Worm (Caenorhabditis elegans) whole organism, early embryonic: ENCODE data around the gene ints-11.

Experiments used
- B0310.2 ChIP-seq: sonication (generic microtip); optimal IDR thresholded peaks from 2 replicates; lab custom pipeline; 2016; ENCODE audit warnings: mild to moderate bottlenecking, missing genetic modification characterization, missing compliant biosample characterization
- F13C5.2 ChIP-seq: sonication (generic microtip); optimal IDR thresholded peaks from 2 replicates; lab custom pipeline; 2017; ENCODE audit warnings: mild to moderate bottlenecking, missing genetic modification characterization, inconsistent platforms, missing compliant biosample characterization
- aly-1 ChIP-seq: sonication (generic microtip); optimal IDR thresholded peaks from 2 replicates; lab custom pipeline; 2016; ENCODE audit warnings: missing genetic modification characterization, missing compliant biosample characterization
- ama-1 ChIP-seq: fragments of 150-350 bp; optimal IDR thresholded peaks from 2 replicates; lab custom pipeline; 2014
- ceh-13 ChIP-seq: fragments of 200-800 bp; sonication (Bioruptor generic); optimal IDR thresholded peaks from 2 replicates; lab custom pipeline; 2018; ENCODE audit warnings: mild to moderate bottlenecking, missing genetic modification characterization, missing compliant biosample characterization
- ceh-36 ChIP-seq: sonication (generic microtip); optimal IDR thresholded peaks from 2 replicates; lab custom pipeline; 2016; ENCODE audit warnings: missing genetic modification characterization, inconsistent platforms, missing compliant biosample characterization
- ets-7 ChIP-seq: sonication (generic microtip); optimal IDR thresholded peaks from 2 replicates; lab custom pipeline; 2016; ENCODE audit warnings: missing genotype, missing genetic modification characterization, missing compliant biosample characterization
- flt-1 ChIP-seq: fragments of 200-800 bp; sonication (Bioruptor generic); IDR thresholded peaks from 2 replicates; pipeline ENCODE4 v1.3.6; 2022; ENCODE audit warnings: missing genetic modification characterization, missing compliant biosample characterization
- hmbx-1 ChIP-seq: sonication (generic microtip); optimal IDR thresholded peaks from 2 replicates; lab custom pipeline; 2016; ENCODE audit warnings: mild to moderate bottlenecking, missing genetic modification characterization, missing compliant biosample characterization
- hmg-4 ChIP-seq: fragments of 200-800 bp; sonication (Bioruptor generic); optimal IDR thresholded peaks from 2 replicates; lab custom pipeline; 2018; ENCODE audit warnings: mild to moderate bottlenecking, missing genetic modification characterization, missing compliant biosample characterization
- hnd-1 ChIP-seq: sonication (generic microtip); optimal IDR thresholded peaks from 2 replicates; lab custom pipeline; 2016; ENCODE audit warnings: missing genetic modification characterization, missing compliant biosample characterization
- pes-1 ChIP-seq: fragments of 200-800 bp; sonication (Bioruptor generic); IDR thresholded peaks from 2 replicates; pipeline ENCODE4 v1.3.6; 2022; ENCODE audit warnings: missing genetic modification reagents, missing genetic modification characterization, missing compliant biosample characterization
- scrt-1 ChIP-seq: fragments of 200-800 bp; sonication (Bioruptor generic); IDR thresholded peaks from 2 replicates; pipeline ENCODE4 v1.3.6; 2022; ENCODE audit warnings: missing genetic modification characterization, missing compliant biosample characterization
- sea-1 ChIP-seq: fragments of 200-800 bp; sonication (Bioruptor generic); conservative IDR thresholded peaks from 2 replicates; pipeline ENCODE4 v1.3.6; 2022; ENCODE audit warnings: missing genetic modification characterization, missing compliant biosample characterization
- tbx-11 ChIP-seq: fragments of 200-800 bp; sonication (Bioruptor generic); IDR thresholded peaks from 2 replicates; pipeline ENCODE4 v1.3.6; 2022; ENCODE audit warnings: missing genetic modification characterization, missing compliant biosample characterization
- tbx-37 ChIP-seq: fragments of 200-800 bp; sonication (Bioruptor generic); conservative IDR thresholded peaks from 2 replicates; pipeline ENCODE4 v1.3.6; 2022; ENCODE audit warnings: missing genetic modification reagents, missing genetic modification characterization, missing compliant biosample characterization
- tra-4 ChIP-seq: sonication (generic microtip); optimal IDR thresholded peaks from 2 replicates; lab custom pipeline; 2017; ENCODE audit warnings: missing genetic modification characterization, missing compliant biosample characterization

ints-11 gene

DNA sequence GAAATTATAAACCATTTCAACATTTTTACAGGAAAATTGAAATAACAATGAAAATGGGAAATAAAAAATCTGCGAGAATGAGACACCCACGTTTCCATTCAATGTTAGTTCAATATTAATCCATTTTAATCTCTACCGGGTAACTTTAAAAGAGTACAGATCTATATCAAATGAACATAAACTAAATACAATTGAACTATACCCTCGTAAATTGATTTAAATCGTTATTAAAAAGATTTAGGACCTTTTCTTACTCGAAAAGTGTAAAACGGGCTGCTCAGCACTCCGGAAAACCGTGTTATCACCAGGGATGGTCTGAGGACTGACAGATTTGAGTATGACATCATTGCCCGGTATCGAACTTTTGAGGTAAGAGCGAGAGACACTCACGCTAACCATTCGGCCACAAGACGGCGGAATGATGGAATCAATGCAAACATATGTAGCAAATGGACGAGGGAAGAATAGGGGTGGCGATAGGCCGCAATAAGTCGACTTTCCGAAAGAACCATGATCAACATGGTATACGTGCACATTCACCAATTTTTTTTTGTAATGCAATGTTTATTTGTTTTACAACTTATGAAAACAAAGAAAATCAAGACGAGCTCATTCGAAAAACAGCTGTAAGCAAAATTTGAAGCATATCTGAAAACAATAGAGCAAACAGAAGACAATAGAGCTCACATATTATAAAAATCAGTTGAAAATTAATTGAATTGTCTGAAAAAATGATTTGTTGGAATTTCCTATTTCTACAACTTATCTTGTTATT, 36.2 kb downstream of the ints-11 start, which contains the start of the genes chst-1 and C41C4.9:
chst-1 (minus strand) TSS at position 51 of the 775 bp plus-strand sequence.
C41C4.9 (plus strand) TSS at position 725 of the 775 bp plus-strand sequence.
- TF ChIP-seq ama-1 (lab: Kevin White, UChicago) (no peak), ceh-13 (GFP tag; lab: Kevin White, UChicago) (peak; percentile 91), hmg-4 (GFP tag; lab: Kevin White, UChicago) (peak; percentile 98), pes-1 (GFP tag; lab: Robert Waterston, UW) (no peak; the same call in 1 of the 2 replicates), tra-4 (peak; percentile 80), aly-1 (tag; lab: Kevin White, UChicago) (peak; percentile 94), ceh-36 (tag; lab: Kevin White, UChicago) (peak; percentile 94), ets-7 (tag; lab: Kevin White, UChicago) (peak; percentile 92), sea-1 (GFP tag; lab: Robert Waterston, UW) (peak; percentile 96), scrt-1 (GFP tag; lab: Robert Waterston, UW) (peak; percentile 94), hmbx-1 (tag; lab: Kevin White, UChicago) (peak; percentile 79), tbx-11 (GFP tag; lab: Robert Waterston, UW) (peak; percentile 95), F13C5.2 (tag; lab: Kevin White, UChicago) (peak; percentile 92), tbx-37 (GFP tag; lab: Robert Waterston, UW) (peak; percentile 90), hnd-1 (tag; lab: Kevin White, UChicago) (peak; percentile 88), B0310.2 (tag; lab: Kevin White, UChicago) (peak; percentile 92), flt-1 (GFP tag; lab: Robert Waterston, UW) (peak; percentile 96)

ce11 chrII:8104998-8105397, 38.3 kb downstream of the ints-11 start, which contains the start of gene sfxn-5:
TSS of gene sfxn-5 (minus strand) at chrII:8105052.
- no peak for TF ChIP-seq ama-1 (lab: Kevin White, UChicago)
- TF ChIP-seq hmbx-1 (tag; lab: Kevin White, UChicago): no peak
- TF ChIP-seq pes-1 (GFP tag; lab: Robert Waterston, UW): no peak
- TF ChIP-seq hnd-1 (tag; lab: Kevin White, UChicago): no peak
- no peak for TF ChIP-seq tra-4
- no peak for TF ChIP-seq tbx-11 (GFP tag; lab: Robert Waterston, UW)
- TF ChIP-seq aly-1 (tag; lab: Kevin White, UChicago): no peak
- no peak for TF ChIP-seq flt-1 (GFP tag; lab: Robert Waterston, UW)
- no peak for TF ChIP-seq ets-7 (tag; lab: Kevin White, UChicago)
- TF ChIP-seq ceh-13 (GFP tag; lab: Kevin White, UChicago): no peak
- TF ChIP-seq F13C5.2 (tag; lab: Kevin White, UChicago): no peak

DNA sequence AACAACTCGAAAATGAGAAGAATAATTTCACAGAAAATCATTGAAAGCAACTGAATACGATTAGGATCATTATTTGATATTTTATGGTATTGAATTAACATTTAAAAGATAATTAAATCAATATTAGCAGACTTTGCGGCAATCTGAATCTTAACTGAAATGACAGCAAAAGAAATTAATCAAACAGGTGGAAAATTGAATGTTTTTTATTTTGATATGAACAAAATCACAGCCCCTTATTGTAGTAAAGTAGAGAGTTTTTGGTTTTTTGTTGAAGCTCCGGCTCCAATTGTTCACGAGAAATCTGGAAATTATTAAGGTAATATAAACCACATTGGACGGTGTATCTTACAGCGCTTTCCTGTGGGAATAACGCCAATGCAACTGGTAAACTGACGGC, 41.2 kb downstream of the ints-11 start, which contains the start of gene sre-2:
sre-2 (minus strand) TSS at position 101 of the 400 bp plus-strand sequence.
- TF ChIP-seq pes-1 (GFP tag; lab: Robert Waterston, UW) (no peak), ceh-13 (GFP tag; lab: Kevin White, UChicago) (no peak), tbx-37 (GFP tag; lab: Robert Waterston, UW) (no peak), F13C5.2 (tag; lab: Kevin White, UChicago) (no peak), scrt-1 (GFP tag; lab: Robert Waterston, UW) (no peak), B0310.2 (tag; lab: Kevin White, UChicago) (no peak), flt-1 (GFP tag; lab: Robert Waterston, UW) (no peak), sea-1 (GFP tag; lab: Robert Waterston, UW) (no peak), hnd-1 (tag; lab: Kevin White, UChicago) (no peak), hmbx-1 (tag; lab: Kevin White, UChicago) (no peak), tra-4 (no peak), ets-7 (tag; lab: Kevin White, UChicago) (no peak), hmg-4 (GFP tag; lab: Kevin White, UChicago) (no peak), ceh-36 (tag; lab: Kevin White, UChicago) (no peak), tbx-11 (GFP tag; lab: Robert Waterston, UW) (no peak), aly-1 (tag; lab: Kevin White, UChicago) (no peak), ama-1 (lab: Kevin White, UChicago) (no peak)

ce11 chrII:8099212-8099784, 44.0 kb downstream of the ints-11 start:
- TF ChIP-seq aly-1 (tag; lab: Kevin White, UChicago): no peak
- no peak for TF ChIP-seq tbx-37 (GFP tag; lab: Robert Waterston, UW)
- no peak for TF ChIP-seq hmbx-1 (tag; lab: Kevin White, UChicago)
- TF ChIP-seq ceh-36 (tag; lab: Kevin White, UChicago): no peak
- no peak for TF ChIP-seq hmg-4 (GFP tag; lab: Kevin White, UChicago)

- no peak for TF ChIP-seq pes-1 (GFP tag; lab: Robert Waterston, UW)
- no peak for TF ChIP-seq hnd-1 (tag; lab: Kevin White, UChicago)
- no peak for TF ChIP-seq hmbx-1 (tag; lab: Kevin White, UChicago)
- TF ChIP-seq aly-1 (tag; lab: Kevin White, UChicago): no peak
- no peak for TF ChIP-seq ama-1 (lab: Kevin White, UChicago)
- TF ChIP-seq ceh-36 (tag; lab: Kevin White, UChicago): no peak
- no peak for TF ChIP-seq scrt-1 (GFP tag; lab: Robert Waterston, UW)
- no peak for TF ChIP-seq ceh-13 (GFP tag; lab: Kevin White, UChicago)
Measured at ce11 chrII:8093914-8094313, 49.4 kb downstream of the ints-11 start.

DNA sequence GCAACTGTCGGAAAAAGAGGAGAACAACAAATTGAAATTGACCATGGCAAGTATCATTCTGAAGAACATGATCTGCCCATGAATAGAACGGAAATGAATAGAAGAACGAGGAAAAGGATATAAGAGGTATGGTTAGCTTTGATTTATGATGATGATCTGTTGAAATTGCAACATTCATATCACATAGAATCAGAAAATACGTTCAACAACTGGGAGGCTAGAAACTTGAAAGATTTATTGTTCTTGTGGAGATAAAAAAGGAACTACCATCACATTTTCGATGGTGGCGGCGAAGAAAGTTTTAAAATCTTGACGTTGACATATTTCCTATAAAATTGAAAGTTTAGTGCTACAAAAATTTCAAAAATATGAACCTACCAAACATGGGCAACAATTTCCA, 50.0 kb downstream of the ints-11 start:
- TF ChIP-seq ceh-36 (tag; lab: Kevin White, UChicago): no peak
- TF ChIP-seq tbx-37 (GFP tag; lab: Robert Waterston, UW): no peak
- TF ChIP-seq hmbx-1 (tag; lab: Kevin White, UChicago): no peak
- TF ChIP-seq scrt-1 (GFP tag; lab: Robert Waterston, UW): no peak
- TF ChIP-seq pes-1 (GFP tag; lab: Robert Waterston, UW): no peak
- no peak for TF ChIP-seq ama-1 (lab: Kevin White, UChicago)
- no peak for TF ChIP-seq hmg-4 (GFP tag; lab: Kevin White, UChicago)
- no peak for TF ChIP-seq F13C5.2 (tag; lab: Kevin White, UChicago)
- no peak for TF ChIP-seq ceh-13 (GFP tag; lab: Kevin White, UChicago)
- TF ChIP-seq flt-1 (GFP tag; lab: Robert Waterston, UW): no peak
- no peak for TF ChIP-seq sea-1 (GFP tag; lab: Robert Waterston, UW)
- TF ChIP-seq ets-7 (tag; lab: Kevin White, UChicago): no peak
- TF ChIP-seq tra-4: no peak
- no peak for TF ChIP-seq B0310.2 (tag; lab: Kevin White, UChicago)
- TF ChIP-seq hnd-1 (tag; lab: Kevin White, UChicago): no peak
- TF ChIP-seq aly-1 (tag; lab: Kevin White, UChicago): no peak
